Fruit fly (Drosophila melanogaster) S2 (cell line): ENCODE measurements around the gene ohgt.

Source experiments
- CG8478 ChIP-seq: fragments of >200 bp; optimal IDR thresholded peaks from 2 replicates; lab custom pipeline; 2018
- CTCF ChIP-seq, 2 experiments: fragments of >200 bp; optimal IDR thresholded peaks; 2 replicates each; lab custom pipeline; 2018

DNA sequence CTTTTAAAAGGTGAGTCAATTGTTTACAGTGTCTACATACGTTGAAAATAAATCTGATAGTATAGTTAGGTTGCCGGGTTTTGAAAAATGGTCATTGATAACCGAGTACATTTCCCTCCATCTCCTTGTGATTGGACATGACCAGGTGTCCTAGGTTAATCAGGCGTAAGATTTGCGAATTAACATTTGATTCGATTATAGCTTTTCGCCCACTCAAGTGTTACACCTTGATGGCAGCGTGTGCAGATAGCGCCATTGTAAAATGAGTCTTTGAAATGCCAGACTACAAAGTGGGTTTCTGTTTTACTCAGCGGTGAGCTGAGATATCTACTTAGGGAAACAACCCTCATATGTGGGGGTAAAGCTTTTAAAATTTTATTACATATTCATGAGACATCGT is 6.0 kb downstream of the ohgt start:
- TF ChIP-seq CG8478 (lab: Kevin White, UChicago) (no peak), CTCF (optimal IDR thresholded peaks at IDR 0.05; lab: Kevin White, UChicago) (no peak)
